Worm (Caenorhabditis elegans) whole organism, L2 larva: ENCODE measurements around the gene shn-1.

Experiments used
- ZK546.5 ChIP-seq: sonication (generic microtip); optimal IDR thresholded peaks from 2 replicates; lab custom pipeline; 2017; ENCODE audit warnings: missing biosample characterization, missing genetic modification characterization
- blmp-1 ChIP-seq: sonication (generic microtip); optimal IDR thresholded peaks from 2 replicates; lab custom pipeline; 2017; ENCODE audit warnings: missing genetic modification characterization, mild to moderate bottlenecking, missing compliant biosample characterization, antibody characterized with exemption, moderate library complexity; ENCODE audit not compliant: insufficient read depth
- ceh-16 ChIP-seq: fragments of 150-350 bp; optimal IDR thresholded peaks from 2 replicates; lab custom pipeline; 2014; ENCODE audit warnings: missing biosample characterization, missing genetic modification characterization
- egl-27 ChIP-seq: sonication (generic microtip); optimal IDR thresholded peaks from 3 replicates; lab custom pipeline; 2017; ENCODE audit warnings: missing biosample characterization, missing genetic modification reagents, missing genetic modification characterization
- lin-39 ChIP-seq: fragments of 150-350 bp; optimal IDR thresholded peaks from 2 replicates; lab custom pipeline; 2014; ENCODE audit warnings: missing biosample characterization, missing genetic modification reagents, missing genetic modification characterization
- nhr-23 ChIP-seq: fragments of 150-350 bp; optimal IDR thresholded peaks from 2 replicates; lab custom pipeline; 2014; ENCODE audit warnings: missing biosample characterization, missing genetic modification reagents, missing genetic modification characterization
- nhr-237 ChIP-seq: fragments of 150-350 bp; optimal IDR thresholded peaks from 2 replicates; lab custom pipeline; 2014; ENCODE audit warnings: missing biosample characterization, missing genetic modification characterization
- nhr-6 ChIP-seq: fragments of 150-350 bp; optimal IDR thresholded peaks from 2 replicates; lab custom pipeline; 2014; ENCODE audit warnings: missing biosample characterization, missing genetic modification characterization
- nhr-77 ChIP-seq: fragments of 150-350 bp; optimal IDR thresholded peaks from 2 replicates; lab custom pipeline; 2014; ENCODE audit warnings: missing biosample characterization, missing genetic modification characterization
- unc-39 ChIP-seq: fragments of 150-350 bp; optimal IDR thresholded peaks from 2 replicates; lab custom pipeline; 2014; ENCODE audit warnings: missing biosample characterization, missing genetic modification characterization
- ztf-11 ChIP-seq: sonication (generic microtip); optimal IDR thresholded peaks from 2 replicates; lab custom pipeline; 2017; ENCODE audit warnings: missing biosample characterization, missing genetic modification characterization

- TF ChIP-seq blmp-1 (tag; lab: Kevin White, UChicago) (no peak), nhr-237 (tag; lab: Kevin White, UChicago) (no peak), nhr-6 (tag; lab: Kevin White, UChicago) (no peak), ZK546.5 (tag; lab: Kevin White, UChicago) (no peak), nhr-77 (tag; lab: Kevin White, UChicago) (no peak), egl-27 (tag; lab: Kevin White, UChicago) (no peak), lin-39 (tag; lab: Kevin White, UChicago) (no peak), ceh-16 (tag; lab: Kevin White, UChicago) (no peak), nhr-23 (tag; lab: Kevin White, UChicago) (no peak), ztf-11 (tag; lab: Kevin White, UChicago) (no peak), unc-39 (tag; lab: Kevin White, UChicago) (no peak)
Observed at ce11 chrII:11393787-11394186, 3.0 kb upstream of the shn-1 start.
